Worm (Caenorhabditis elegans): ENCODE data around the gene mrps-7.
A peak's percentile ranks its signal among the peaks of the same experiment; 100 is the strongest.

The mrps-7 gene

DNA sequence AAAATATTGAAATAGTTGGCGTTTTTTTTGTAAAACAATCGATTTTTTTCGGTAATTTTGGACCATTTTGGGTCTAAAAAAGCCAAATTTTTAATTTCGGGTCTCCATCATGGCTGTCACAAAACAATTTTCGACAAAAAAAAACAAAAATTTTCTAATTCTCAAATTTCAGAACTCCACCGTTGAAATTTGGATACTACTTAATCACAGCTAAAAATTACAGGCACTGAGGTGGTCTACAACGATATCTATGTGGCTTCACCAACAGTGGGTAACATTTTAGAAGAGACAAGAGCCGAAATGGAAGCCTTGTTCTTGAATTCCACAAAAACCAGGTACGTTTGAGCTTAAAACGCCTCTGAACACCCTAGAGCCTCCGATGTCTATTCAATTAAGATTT is 34.8 kb upstream of the mrps-7 start, which contains the start of gene Y57G11C.1142:
Gene Y57G11C.1142, plus strand, starts transcription at position 301 of the 400 bp plus-strand sequence.
- TF ChIP-seq lin-15B (tag; optimal IDR thresholded peaks at IDR 0.05) (no peak), ceh-28 (tag; optimal IDR thresholded peaks at IDR 0.05) (no peak), nhr-237 (tag; optimal IDR thresholded peaks at IDR 0.05) (no peak), mdt-29 (GFP tag; IDR thresholded peaks at IDR 0.05) (no peak), madf-9 (GFP tag; conservative IDR thresholded peaks at IDR 0.05) (no peak)

ce11 chrIV:14800931-14801330 is 33.4 kb upstream of the mrps-7 start:
- TF ChIP-seq rbr-2 (tag; optimal IDR thresholded peaks at IDR 0.05) (no peak), skn-1 (tag; optimal IDR thresholded peaks at IDR 0.05) (no peak), unc-130 (GFP tag; optimal IDR thresholded peaks at IDR 0.05) (no peak), F37D6.2 (tag; optimal IDR thresholded peaks at IDR 0.05) (no peak), Y75B8A.6 (GFP tag; IDR thresholded peaks at IDR 0.05) (no peak), gei-8 (GFP tag; optimal IDR thresholded peaks at IDR 0.05) (no peak), F44E2.7 (GFP tag; IDR thresholded peaks at IDR 0.05) (no peak), ceh-62 (tag; optimal IDR thresholded peaks at IDR 0.05) (no peak), hlh-11 (tag; optimal IDR thresholded peaks at IDR 0.05) (no peak), daf-12 (tag; optimal IDR thresholded peaks at IDR 0.05) (no peak), aha-1 (tag) (no peak), saeg-2 (GFP tag; IDR thresholded peaks at IDR 0.05) (no peak), lin-15B (tag; optimal IDR thresholded peaks at IDR 0.05) (no peak), ztf-11 (tag; optimal IDR thresholded peaks at IDR 0.05) (no peak), lin-39 (tag; optimal IDR thresholded peaks at IDR 0.05) (no peak), lin-29 (GFP tag; IDR thresholded peaks at IDR 0.05) (no peak)

ce11 chrIV:14799186-14799585 is 31.7 kb upstream of the mrps-7 start, which contains the start of gene Y57G11C.14:
Y57G11C.14 (plus strand) TSS chrIV:14799311.
- no peak for TF ChIP-seq attf-4 (tag; optimal IDR thresholded peaks at IDR 0.05)
- 0 out of 2 replicates have a peak, but pooled peaks have one; percentile 47 for TF ChIP-seq D1046.2 (GFP tag; IDR thresholded peaks at IDR 0.05)
- no peak for TF ChIP-seq zip-2 (tag; optimal IDR thresholded peaks at IDR 0.05)
- no peak for TF ChIP-seq nhr-25 (tag; optimal IDR thresholded peaks at IDR 0.05; ENCODE audit: borderline replicate concordance, insufficient read depth)
- TF ChIP-seq nhr-102 (tag; optimal IDR thresholded peaks at IDR 0.05) = no peak
- TF ChIP-seq snpc-1.2 (GFP tag; IDR thresholded peaks at IDR 0.05) = peak; percentile 60; the same call in 1 of the 2 replicates
- no peak for TF ChIP-seq ztf-11 (tag; optimal IDR thresholded peaks at IDR 0.05)
- TF ChIP-seq aha-1 (tag) = no peak
- TF ChIP-seq lin-38 (GFP tag; IDR thresholded peaks at IDR 0.05) = peak; percentile 41
- no peak for TF ChIP-seq hif-1 (tag; optimal IDR thresholded peaks at IDR 0.05)
- TF ChIP-seq spr-1 (tag; optimal IDR thresholded peaks at IDR 0.05) = no peak
- TF ChIP-seq unc-39 (tag; optimal IDR thresholded peaks at IDR 0.05) = no peak
- no peak for TF ChIP-seq nhr-41 (GFP tag; IDR thresholded peaks at IDR 0.05)
- TF ChIP-seq F44E2.7 (GFP tag; IDR thresholded peaks at IDR 0.05) = no peak
- TF ChIP-seq gei-8 (GFP tag; optimal IDR thresholded peaks at IDR 0.05) = no peak
- TF ChIP-seq nhr-10 (tag; optimal IDR thresholded peaks at IDR 0.05) = no peak
- no peak for TF ChIP-seq R02D3.7 (tag; optimal IDR thresholded peaks at IDR 0.05)
- no peak for TF ChIP-seq unc-130 (GFP tag; optimal IDR thresholded peaks at IDR 0.05)
- no peak for TF ChIP-seq nhr-11 (tag; optimal IDR thresholded peaks at IDR 0.05)
- TF ChIP-seq T26A8.4 (GFP tag; IDR thresholded peaks at IDR 0.05) = 0 out of 2 replicates have a peak, but pooled peaks have one; percentile 27
- no peak for TF ChIP-seq daf-16 (GFP tag; optimal IDR thresholded peaks at IDR 0.05)
- no peak for TF ChIP-seq daf-16 (tag; optimal IDR thresholded peaks at IDR 0.05)
- TF ChIP-seq rbr-2 (tag; optimal IDR thresholded peaks at IDR 0.05) = no peak
- 0 out of 2 replicates have a peak, but pooled peaks have one; percentile 11 for TF ChIP-seq nhr-42 (GFP tag; IDR thresholded peaks at IDR 0.05)
- TF ChIP-seq Y5F2A.4 (GFP tag; optimal IDR thresholded peaks at IDR 0.05) = no peak
- TF ChIP-seq fos-1 (tag; optimal IDR thresholded peaks at IDR 0.05) = no peak
- TF ChIP-seq nhr-6 (tag; optimal IDR thresholded peaks at IDR 0.05) = no peak
- TF ChIP-seq tra-1 (GFP tag; IDR thresholded peaks at IDR 0.05) = no peak

Measured in whole organism, L4 larva.